Worm (Caenorhabditis elegans): ENCODE results near the gene grl-3.
A peak's percentile ranks its signal among the peaks of the same experiment; 100 is the strongest.

grl-3 gene

ce11 chrV:11398616-11399015 is 12.7 kb upstream of the grl-3 start, which contains the start of gene nas-17 (continued):
- no peak for TF ChIP-seq aly-2 (tag; optimal IDR thresholded peaks at IDR 0.05)

ce11 chrV:11402610-11403009 is 8.7 kb upstream of the grl-3 start, which contains the start of gene nas-19:
TSS of gene nas-19 (minus strand) at chrV:11402710.
- TF ChIP-seq aly-2 (tag; optimal IDR thresholded peaks at IDR 0.05), result no peak
- peak; percentile 66 for TF ChIP-seq aha-1 (tag)

- TF ChIP-seq Y48G9A.11 (GFP tag; IDR thresholded peaks at IDR 0.05) (no peak), vab-7 (GFP tag; IDR thresholded peaks at IDR 0.05) (no peak), nhr-25 (tag; optimal IDR thresholded peaks at IDR 0.05; ENCODE audit: borderline replicate concordance, insufficient read depth) (no peak), nhr-6 (tag; optimal IDR thresholded peaks at IDR 0.05) (no peak), dmd-6 (GFP tag; IDR thresholded peaks at IDR 0.05) (no peak), ztf-11 (tag; optimal IDR thresholded peaks at IDR 0.05) (no peak), gei-8 (GFP tag; optimal IDR thresholded peaks at IDR 0.05) (no peak), ceh-20 (GFP tag; IDR thresholded peaks at IDR 0.05) (no peak), mxl-3 (GFP tag; optimal IDR thresholded peaks at IDR 0.05) (peak; percentile 21), snpc-1.2 (GFP tag; IDR thresholded peaks at IDR 0.05) (no peak), ceh-62 (tag; optimal IDR thresholded peaks at IDR 0.05) (no peak), daf-16 (GFP tag; optimal IDR thresholded peaks at IDR 0.05) (no peak), daf-16 (tag; optimal IDR thresholded peaks at IDR 0.05) (peak; percentile 50), unc-62 (GFP tag; optimal IDR thresholded peaks at IDR 0.05 in 1 of 2) (no peak), unc-62 (tag; optimal IDR thresholded peaks at IDR 0.05) (no peak), lin-39 (tag; optimal IDR thresholded peaks at IDR 0.05) (no peak), hlh-30 (tag; optimal IDR thresholded peaks at IDR 0.05; ENCODE audit: insufficient read depth) (no peak), nhr-111 (GFP tag; optimal IDR thresholded peaks at IDR 0.05) (no peak), pqm-1 (tag; optimal IDR thresholded peaks at IDR 0.05) (peak; percentile 34), dve-1 (tag; optimal IDR thresholded peaks at IDR 0.05; ENCODE audit: insufficient read depth) (no peak)
Measured at ce11 chrV:11403059-11403458, 8.3 kb upstream of the grl-3 start.

ce11 chrV:11403702-11404101 is 7.6 kb upstream of the grl-3 start:
- TF ChIP-seq cey-2 (tag; optimal IDR thresholded peaks at IDR 0.05; ENCODE audit: borderline replicate concordance, insufficient read depth) (no peak), lir-3 (tag; optimal IDR thresholded peaks at IDR 0.05) (no peak), skn-1 (tag; optimal IDR thresholded peaks at IDR 0.05) (no peak), mdl-1 (tag; optimal IDR thresholded peaks at IDR 0.05) (no peak), daf-16 (GFP tag; optimal IDR thresholded peaks at IDR 0.05) (no peak), daf-16 (tag; optimal IDR thresholded peaks at IDR 0.05) (peak; percentile 76), ceh-82 (tag; optimal IDR thresholded peaks at IDR 0.05) (no peak), duxl-1 (tag; optimal IDR thresholded peaks at IDR 0.05; ENCODE audit: poor library complexity) (no peak), attf-4 (tag; optimal IDR thresholded peaks at IDR 0.05) (no peak), hif-1 (tag; optimal IDR thresholded peaks at IDR 0.05) (no peak), nhr-28 (tag; optimal IDR thresholded peaks at IDR 0.05) (peak; percentile 32), hmg-1.1 (GFP tag; IDR thresholded peaks at IDR 0.05) (no peak), ces-1 (GFP tag; optimal IDR thresholded peaks at IDR 0.05) (no peak), unc-39 (tag; optimal IDR thresholded peaks at IDR 0.05) (no peak), spr-3 (GFP tag; optimal IDR thresholded peaks at IDR 0.05) (no peak), dpl-1 (GFP tag; optimal IDR thresholded peaks at IDR 0.05) (no peak), dmd-8 (GFP tag; IDR thresholded peaks at IDR 0.05) (no peak), ceh-32 (tag; optimal IDR thresholded peaks at IDR 0.05; ENCODE audit: poor library complexity) (no peak), nhr-42 (GFP tag; IDR thresholded peaks at IDR 0.05) (no peak), ztf-7 (tag; optimal IDR thresholded peaks at IDR 0.05) (no peak), hlh-11 (tag; optimal IDR thresholded peaks at IDR 0.05) (peak; percentile 55), pqm-1 (tag; optimal IDR thresholded peaks at IDR 0.05) (peak; percentile 64), php-3 (GFP tag; IDR thresholded peaks at IDR 0.05) (0 out of 2 replicates have a peak, but pooled peaks have one; percentile 38), madf-5 (GFP tag; IDR thresholded peaks at IDR 0.05) (no peak), unc-130 (GFP tag; optimal IDR thresholded peaks at IDR 0.05) (no peak), mxl-2 (GFP tag; conservative IDR thresholded peaks at IDR 0.05) (no peak), aha-1 (tag) (peak; percentile 44), zag-1 (tag; optimal IDR thresholded peaks at IDR 0.05) (no peak), gei-8 (GFP tag; optimal IDR thresholded peaks at IDR 0.05) (no peak), mes-2 (tag; optimal IDR thresholded peaks at IDR 0.05; ENCODE audit: poor library complexity, severe bottlenecking) (no peak)
